Fruit fly (Drosophila melanogaster) S2 (cell line): Measurements from ENCODE around the gene Dad.

Experiments used
- CG8478 ChIP-seq: fragments of >200 bp; optimal IDR thresholded peaks from 2 replicates; lab custom pipeline; 2018
- CTCF ChIP-seq, 2 experiments: fragments of >200 bp; optimal IDR thresholded peaks; 2 replicates each; lab custom pipeline; 2018

- TF ChIP-seq CG8478 (no peak), CTCF (optimal IDR thresholded peaks at IDR 0.05; lab: Kevin White, UChicago) (no peak)
Measured at dm6 chr3R:17066828-17067430, 13.1 kb downstream of the Dad start.
